Worm (Caenorhabditis elegans) whole organism, dauer: ENCODE results near the gene imph-1.

Experiments
- unc-62 ChIP-seq: sonication (generic microtip); optimal IDR thresholded peaks from 2 replicates; lab custom pipeline; 2017; ENCODE audit warnings: missing biosample characterization, missing genetic modification reagents, missing genetic modification characterization

Gene imph-1

ce11 chrIII:4540604-4541003 lies 12.8 kb upstream of the imph-1 start, which contains the start of gene ugt-62:
TSS of gene ugt-62 (minus strand) at chrIII:4540623.
- TF ChIP-seq unc-62: no peak

ce11 chrIII:4542362-4542931 lies 11.0 kb upstream of the imph-1 start, which contains the start of the genes mrps-34 and cisd-3.1:
TSS of gene mrps-34 (minus strand) at chrIII:4542452.
TSS of gene cisd-3.1 (plus strand) at chrIII:4542881.
- TF ChIP-seq unc-62: no peak

- TF ChIP-seq unc-62: no peak
These were observed 8.5 kb upstream of the imph-1 start, which contains the start of gene M88.3 for ce11 chrIII:4544959-4545358. TSS of gene M88.3 (minus strand) at chrIII:4545059.

- no peak for TF ChIP-seq unc-62
These were observed 4.7 kb upstream of the imph-1 start, which contains the start of gene M88.4 for ce11 chrIII:4548739-4549138. TSS of gene M88.4 (plus strand) at chrIII:4549039.

ce11 chrIII:4551963-4552362 lies 1.5 kb upstream of the imph-1 start:
- no peak for TF ChIP-seq unc-62

- no peak for TF ChIP-seq unc-62
These were observed 544 bp upstream of the imph-1 start for ce11 chrIII:4552872-4553271.

ce11 chrIII:4555345-4555744 lies 1.9 kb downstream of the imph-1 start:
- TF ChIP-seq unc-62: no peak

ce11 chrIII:4560393-4560890 lies 7.0 kb downstream of the imph-1 start:
- TF ChIP-seq unc-62: no peak

ce11 chrIII:4561286-4561685 lies 7.9 kb downstream of the imph-1 start:
- TF ChIP-seq unc-62: no peak

ce11 chrIII:4562070-4562788 lies 8.8 kb downstream of the imph-1 start, which contains the start of gene pan-1:
TSS of gene pan-1 (plus strand) at chrIII:4562738.
- no peak for TF ChIP-seq unc-62

- no peak for TF ChIP-seq unc-62
These were observed 14.6 kb downstream of the imph-1 start, which contains the start of gene mlcd-1 for ce11 chrIII:4568030-4568429. TSS of gene mlcd-1 (minus strand) at chrIII:4568130.

ce11 chrIII:4568455-4568854 lies 15.0 kb downstream of the imph-1 start, which contains the start of gene idhg-1:
TSS of gene idhg-1 (plus strand) at chrIII:4568797.
- no peak for TF ChIP-seq unc-62

- TF ChIP-seq unc-62: no peak
These were observed 25.0 kb downstream of the imph-1 start, which contains the start of the genes sel-5 and wdr-48 for ce11 chrIII:4578385-4578903. TSS of gene sel-5 (minus strand) at chrIII:4578437. TSS of gene wdr-48 (plus strand) at chrIII:4578853.

- no peak for TF ChIP-seq unc-62
These were observed 28.1 kb downstream of the imph-1 start, which contains the start of gene F35G12.12 for ce11 chrIII:4581495-4581894. TSS of gene F35G12.12 (plus strand) at chrIII:4581795.

- TF ChIP-seq unc-62: no peak
These were observed 30.7 kb downstream of the imph-1 start, which contains the start of gene F35G12.5 for ce11 chrIII:4584068-4584566. TSS of gene F35G12.5 (plus strand) at chrIII:4584118.

- TF ChIP-seq unc-62: no peak
These were observed 33.8 kb downstream of the imph-1 start, which contains the start of the genes F35G12.7 and smc-4 for ce11 chrIII:4587177-4587576. TSS of gene F35G12.7 (minus strand) at chrIII:4587330. TSS of gene smc-4 (plus strand) at chrIII:4587501.
